Fruit fly (Drosophila melanogaster) S2 (cell line): Measurements from ENCODE around the gene CG34332.

Experiments used
- CG8478 ChIP-seq: fragments of >200 bp; optimal IDR thresholded peaks from 2 replicates; lab custom pipeline; 2018
- CTCF ChIP-seq, 2 experiments: fragments of >200 bp; optimal IDR thresholded peaks; 2 replicates each; lab custom pipeline; 2018

- TF ChIP-seq CTCF (optimal IDR thresholded peaks at IDR 0.05; lab: Kevin White, UChicago) (no peak), CG8478 (lab: Kevin White, UChicago) (no peak)
Observed at dm6 chrX:20169898-20170297, 29.1 kb downstream of the CG34332 start, which contains the start of the genes CG9581 and CG9578.
